Worm (Caenorhabditis elegans): ENCODE measurements around the gene F25A2.1.

The F25A2.1 gene

ce11 chrV:1165090-1165761 is 14.2 kb upstream of the F25A2.1 start, which contains the start of gene ptr-16:
ptr-16 (plus strand) TSS chrV:1165711.
- TF ChIP-seq ceh-82 (tag; optimal IDR thresholded peaks at IDR 0.05) (no peak), ztf-11 (tag; optimal IDR thresholded peaks at IDR 0.05) (no peak), ztf-1 (GFP tag; conservative IDR thresholded peaks at IDR 0.05) (no peak), C34F6.9 (tag; optimal IDR thresholded peaks at IDR 0.05) (no peak), nhr-6 (tag; optimal IDR thresholded peaks at IDR 0.05) (no peak), dmd-4 (tag; optimal IDR thresholded peaks at IDR 0.05) (no peak), skn-1 (tag; optimal IDR thresholded peaks at IDR 0.05) (no peak), unc-62 (GFP tag; optimal IDR thresholded peaks at IDR 0.05) (no peak), blmp-1 (tag; optimal IDR thresholded peaks at IDR 0.05; ENCODE audit: insufficient read depth) (no peak), alr-1 (tag; optimal IDR thresholded peaks at IDR 0.05) (no peak), nhr-10 (tag; optimal IDR thresholded peaks at IDR 0.05) (no peak), lin-13 (GFP tag; optimal IDR thresholded peaks at IDR 0.05) (no peak), egl-27 (tag; optimal IDR thresholded peaks at IDR 0.05) (no peak), aly-2 (tag; optimal IDR thresholded peaks at IDR 0.05) (no peak)

ce11 chrV:1170591-1170990 is 8.8 kb upstream of the F25A2.1 start:
- TF ChIP-seq gmeb-1 (tag; optimal IDR thresholded peaks at IDR 0.05) (no peak), peb-1 (tag; optimal IDR thresholded peaks at IDR 0.05) (no peak), alr-1 (tag; optimal IDR thresholded peaks at IDR 0.05) (no peak), ZK546.5 (tag; optimal IDR thresholded peaks at IDR 0.05) (no peak), ztf-1 (GFP tag; conservative IDR thresholded peaks at IDR 0.05) (no peak), egl-27 (tag; optimal IDR thresholded peaks at IDR 0.05) (no peak), nhr-25 (tag; optimal IDR thresholded peaks at IDR 0.05) (no peak), zag-1 (tag; optimal IDR thresholded peaks at IDR 0.05) (no peak), blmp-1 (tag; optimal IDR thresholded peaks at IDR 0.05; ENCODE audit: insufficient read depth) (no peak)

- TF ChIP-seq sma-9 (GFP tag; optimal IDR thresholded peaks at IDR 0.05) (peak; percentile 60), sma-9 (tag; optimal IDR thresholded peaks at IDR 0.05) (no peak), R02D3.7 (tag; optimal IDR thresholded peaks at IDR 0.05) (no peak), crh-2 (tag; optimal IDR thresholded peaks at IDR 0.05) (peak; percentile 57), lin-11 (tag; optimal IDR thresholded peaks at IDR 0.05) (no peak), fos-1 (tag; optimal IDR thresholded peaks at IDR 0.05) (peak; percentile 92), sem-4 (tag; optimal IDR thresholded peaks at IDR 0.05) (no peak)
These were observed 3.0 kb upstream of the F25A2.1 start, which contains the start of gene T21H3.1 for ce11 chrV:1176277-1176839. T21H3.1 (plus strand) TSS chrV:1176724.

DNA sequence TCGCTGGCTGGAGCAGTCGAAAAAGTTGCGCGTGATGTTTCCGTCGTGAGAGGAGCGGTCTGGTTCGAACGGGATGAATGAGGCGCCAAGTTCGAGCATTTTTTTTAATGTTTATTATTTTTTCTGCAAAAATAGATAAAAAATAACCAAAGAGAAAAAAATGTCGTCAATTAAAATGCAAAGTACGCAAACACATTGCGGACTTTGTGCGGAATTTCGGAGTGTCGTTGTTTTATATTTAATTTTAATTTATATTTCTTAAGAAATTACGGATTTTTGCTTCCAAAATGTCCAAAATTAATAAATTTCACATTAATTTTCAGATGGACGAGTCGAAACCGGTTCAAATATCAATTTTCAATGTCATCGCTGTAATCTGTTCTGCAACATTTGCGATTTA is 16.6 kb downstream of the F25A2.1 start, which contains the start of the genes wrb-1 and Y50D4A.4:
wrb-1 (plus strand) TSS at position 78 of the 400 bp plus-strand sequence.
Y50D4A.4 (minus strand) TSS at position 133 of the 400 bp plus-strand sequence.
- no peak for TF ChIP-seq egl-27 (tag; optimal IDR thresholded peaks at IDR 0.05)
- TF ChIP-seq lin-13 (GFP tag; optimal IDR thresholded peaks at IDR 0.05): peak; percentile 77
- no peak for TF ChIP-seq unc-62 (GFP tag; optimal IDR thresholded peaks at IDR 0.05)
- TF ChIP-seq sma-3 (GFP tag; optimal IDR thresholded peaks at IDR 0.05): peak; percentile 75
- TF ChIP-seq lsy-2 (tag; optimal IDR thresholded peaks at IDR 0.05): peak; percentile 45 to 83
- no peak for TF ChIP-seq ztf-1 (GFP tag; conservative IDR thresholded peaks at IDR 0.05)
- TF ChIP-seq ztf-4 (tag; optimal IDR thresholded peaks at IDR 0.05): peak; percentile 6
- peak; percentile 18 for TF ChIP-seq fos-1 (tag; optimal IDR thresholded peaks at IDR 0.05)
- TF ChIP-seq sma-9 (GFP tag; optimal IDR thresholded peaks at IDR 0.05): no peak
- TF ChIP-seq sma-9 (tag; optimal IDR thresholded peaks at IDR 0.05): no peak
- TF ChIP-seq ceh-16 (tag; optimal IDR thresholded peaks at IDR 0.05): no peak
- TF ChIP-seq nhr-237 (tag; optimal IDR thresholded peaks at IDR 0.05): no peak
- no peak for TF ChIP-seq nhr-10 (tag; optimal IDR thresholded peaks at IDR 0.05)
- peak; percentile 55 for TF ChIP-seq nhr-21 (tag; optimal IDR thresholded peaks at IDR 0.05)
- peak; percentile 54 for TF ChIP-seq crh-2 (tag; optimal IDR thresholded peaks at IDR 0.05)
- TF ChIP-seq nhr-11 (tag; optimal IDR thresholded peaks at IDR 0.05): no peak
- TF ChIP-seq skn-1 (tag; optimal IDR thresholded peaks at IDR 0.05): peak; percentile 27
- TF ChIP-seq blmp-1 (tag; optimal IDR thresholded peaks at IDR 0.05; ENCODE audit: insufficient read depth): no peak
- TF ChIP-seq gmeb-1 (tag; optimal IDR thresholded peaks at IDR 0.05): peak; percentile 83
- TF ChIP-seq nhr-6 (tag; optimal IDR thresholded peaks at IDR 0.05): no peak
- no peak for TF ChIP-seq elt-1 (tag; optimal IDR thresholded peaks at IDR 0.05)
- no peak for TF ChIP-seq mdl-1 (tag; optimal IDR thresholded peaks at IDR 0.05)
- peak; percentile 85 for TF ChIP-seq C34F6.9 (tag; optimal IDR thresholded peaks at IDR 0.05)
- no peak for TF ChIP-seq ZK546.5 (tag; optimal IDR thresholded peaks at IDR 0.05)
- TF ChIP-seq sem-4 (tag; optimal IDR thresholded peaks at IDR 0.05): peak; percentile 54
- TF ChIP-seq unc-55 (GFP tag; optimal IDR thresholded peaks at IDR 0.05): peak; percentile 85
- no peak for TF ChIP-seq ama-1 (optimal IDR thresholded peaks at IDR 0.05)
- no peak for TF ChIP-seq elt-3 (tag; optimal IDR thresholded peaks at IDR 0.05)
- no peak for TF ChIP-seq aly-2 (tag; optimal IDR thresholded peaks at IDR 0.05)
- TF ChIP-seq F13H6.1 (tag; optimal IDR thresholded peaks at IDR 0.05): peak; percentile 15
- TF ChIP-seq nhr-25 (tag; optimal IDR thresholded peaks at IDR 0.05): peak; percentile 51
- no peak for TF ChIP-seq ztf-11 (tag; optimal IDR thresholded peaks at IDR 0.05)
- TF ChIP-seq nhr-129 (tag; optimal IDR thresholded peaks at IDR 0.05): no peak
- TF ChIP-seq mbf-1 (tag; optimal IDR thresholded peaks at IDR 0.05): no peak
- TF ChIP-seq R02D3.7 (tag; optimal IDR thresholded peaks at IDR 0.05): no peak
- peak; percentile 24 for TF ChIP-seq snpc-4 (tag; optimal IDR thresholded peaks at IDR 0.05)

All from whole organism, L2 larva.